Worm (Caenorhabditis elegans) whole organism, midembryonic: ENCODE data around the gene F36A4.2.

ENCODE experiments used
- T22C8.4 ChIP-seq: fragments of 200-800 bp; sonication (Bioruptor generic); IDR thresholded peaks from 2 replicates; pipeline ENCODE4 v1.3.6; 2022; ENCODE audit warnings: missing genetic modification characterization, missing compliant biosample characterization
- cog-1 ChIP-seq: sonication (generic microtip); optimal IDR thresholded peaks from 2 replicates; lab custom pipeline; 2016; ENCODE audit warnings: missing genetic modification characterization, missing compliant biosample characterization
- flt-1 ChIP-seq: fragments of 200-800 bp; sonication (Bioruptor generic); IDR thresholded peaks from 2 replicates; pipeline ENCODE4 v1.3.6; 2022; ENCODE audit warnings: missing genetic modification characterization, missing compliant biosample characterization
- klf-2 ChIP-seq: fragments of 200-800 bp; sonication (Bioruptor generic); conservative IDR thresholded peaks from 2 replicates; pipeline ENCODE4 v1.3.6; 2022; ENCODE audit warnings: missing genetic modification reagents, missing genetic modification characterization, missing compliant biosample characterization
- med-1 ChIP-seq: sonication (generic microtip); optimal IDR thresholded peaks from 2 replicates; lab custom pipeline; 2017; ENCODE audit warnings: missing genetic modification characterization, mild to moderate bottlenecking, missing compliant biosample characterization, antibody characterized with exemption, missing genetic modification reagents; ENCODE audit not compliant: insufficient read depth
- ref-1 ChIP-seq: fragments of 200-800 bp; sonication (Bioruptor generic); conservative IDR thresholded peaks from 2 replicates; pipeline ENCODE4 v1.3.6; 2022; ENCODE audit warnings: missing genetic modification reagents, missing genetic modification characterization, missing compliant biosample characterization
- tab-1 ChIP-seq: fragments of 200-800 bp; sonication (Bioruptor generic); IDR thresholded peaks from 2 replicates; pipeline ENCODE4 v1.3.6; 2022; ENCODE audit warnings: missing genetic modification characterization, missing compliant biosample characterization
- ztf-23 ChIP-seq: fragments of 200-800 bp; sonication (Bioruptor generic); IDR thresholded peaks from 2 replicates; pipeline ENCODE4 v1.3.6; 2022; ENCODE audit warnings: missing genetic modification reagents, missing genetic modification characterization, missing compliant biosample characterization
- ztf-29 ChIP-seq: fragments of 200-800 bp; sonication (Bioruptor generic); IDR thresholded peaks from 2 replicates; pipeline ENCODE4 v1.3.6; 2022; ENCODE audit warnings: missing genetic modification reagents, missing genetic modification characterization, missing compliant biosample characterization

DNA sequence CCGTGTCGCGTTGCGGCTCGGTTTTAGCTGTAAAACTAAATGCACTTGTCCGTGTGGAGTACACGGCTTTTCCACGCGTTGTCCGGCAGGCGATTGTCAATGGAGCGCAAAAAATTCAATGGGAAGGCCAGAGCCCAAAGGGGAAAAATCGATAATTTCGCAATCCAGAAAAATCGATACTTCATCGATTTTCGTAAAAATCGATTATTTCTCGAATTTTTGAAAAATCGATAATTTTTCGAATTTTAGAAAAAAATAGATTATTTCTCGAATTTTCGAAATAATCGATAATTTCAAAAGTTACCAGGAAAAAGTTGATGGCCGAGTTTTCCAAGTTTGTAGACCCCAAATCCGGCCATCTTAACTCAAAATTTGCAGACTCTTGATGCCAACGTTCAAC, 48.4 kb downstream of the F36A4.2 start:
- TF ChIP-seq ztf-23 (GFP tag; lab: Robert Waterston, UW) (no peak), klf-2 (no peak), cog-1 (no peak), ref-1 (no peak), flt-1 (no peak), T22C8.4 (GFP tag; lab: Robert Waterston, UW) (peak; percentile 93), ztf-29 (no peak), tab-1 (GFP tag; lab: Robert Waterston, UW) (no peak), med-1 (no peak)
